Fruit fly (Drosophila melanogaster): ENCODE results near the gene CG6972.

Gene CG6972

DNA sequence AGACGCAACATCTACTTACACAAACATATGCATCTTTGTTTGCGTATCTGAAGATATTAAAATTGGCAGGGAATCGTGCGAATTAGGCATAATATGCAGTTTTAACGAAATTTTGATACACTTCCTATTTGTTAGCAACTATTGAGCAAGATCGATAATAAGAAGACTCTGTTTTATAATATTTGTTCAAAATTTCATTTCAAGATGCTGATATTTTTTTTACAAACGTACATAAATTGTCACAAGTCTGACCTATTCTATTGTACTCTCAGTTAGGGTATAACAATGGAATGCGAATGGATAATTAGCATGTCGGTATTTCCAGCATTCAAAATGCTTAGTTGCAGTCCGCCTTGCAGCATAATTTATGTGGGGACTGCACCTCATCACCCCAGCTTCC, 26.1 kb downstream of the CG6972 start:
- TF ChIP-seq CG3919 (GFP tag; optimal IDR thresholded peaks at IDR 0.05) (no peak), Hr4 (GFP tag; optimal IDR thresholded peaks at IDR 0.05) (peak; percentile 67), OdsH (GFP tag; optimal IDR thresholded peaks at IDR 0.05) (no peak), Ets96B (tag; optimal IDR thresholded peaks at IDR 0.05) (no peak), Smox (GFP tag; optimal IDR thresholded peaks at IDR 0.05) (no peak), dsx (GFP tag; optimal IDR thresholded peaks at IDR 0.05; ENCODE audit: poor library complexity, severe bottlenecking) (no peak), esn (GFP tag; optimal IDR thresholded peaks at IDR 0.05) (peak; percentile 41), CG11762 (GFP tag; optimal IDR thresholded peaks at IDR 0.05; ENCODE audit: insufficient read depth) (no peak), CG34406 (GFP tag; optimal IDR thresholded peaks at IDR 0.05) (no peak), CG6854 (GFP tag; optimal IDR thresholded peaks at IDR 0.05) (no peak), Sox14 (GFP tag; optimal IDR thresholded peaks at IDR 0.05) (no peak), dac (GFP tag; optimal IDR thresholded peaks at IDR 0.05) (no peak), acj6 (GFP tag; optimal IDR thresholded peaks at IDR 0.05) (no peak), ss (GFP tag; optimal IDR thresholded peaks at IDR 0.05) (no peak), CG8632 (GFP tag; optimal IDR thresholded peaks at IDR 0.05) (no peak), CG16779 (tag; optimal IDR thresholded peaks at IDR 0.05) (no peak), CG32006 (GFP tag; optimal IDR thresholded peaks at IDR 0.05) (peak; percentile 72), eg (GFP tag; IDR thresholded peaks at IDR 0.05) (peak; percentile 87), CG4318 (GFP tag; optimal IDR thresholded peaks at IDR 0.05) (peak; percentile 13), Hr38 (GFP tag; optimal IDR thresholded peaks at IDR 0.05) (no peak), CG8319 (GFP tag; optimal IDR thresholded peaks at IDR 0.05) (peak; percentile 32), Gug (GFP tag; IDR thresholded peaks at IDR 0.05) (peak; percentile 54), fkh (GFP tag; optimal IDR thresholded peaks at IDR 0.05) (no peak), CG7368 (GFP tag; optimal IDR thresholded peaks at IDR 0.05) (no peak), net (GFP tag; optimal IDR thresholded peaks at IDR 0.05) (no peak), fd85E (GFP tag; optimal IDR thresholded peaks at IDR 0.05) (no peak), pdm3 (GFP tag; optimal IDR thresholded peaks at IDR 0.05) (no peak), Eip93F (GFP tag; optimal IDR thresholded peaks at IDR 0.05) (no peak), CG31627 (GFP tag; optimal IDR thresholded peaks at IDR 0.05) (peak; percentile 48), CG6808 (GFP tag; optimal IDR thresholded peaks at IDR 0.05) (no peak), CG8119 (GFP tag; IDR thresholded peaks at IDR 0.05) (no peak), CG3032 (tag; optimal IDR thresholded peaks at IDR 0.05) (no peak), spab (GFP tag; optimal IDR thresholded peaks at IDR 0.05) (no peak), Eip75B (GFP tag; optimal IDR thresholded peaks at IDR 0.05) (no peak), CG10631 (GFP tag; optimal IDR thresholded peaks at IDR 0.05) (peak; percentile 9), Eip78C (GFP tag) (no peak), Sox102F (GFP tag; optimal IDR thresholded peaks at IDR 0.05) (no peak), CG6792 (GFP tag; optimal IDR thresholded peaks at IDR 0.05) (peak; percentile 16), Sox15 (GFP tag; optimal IDR thresholded peaks at IDR 0.05) (no peak), vri (GFP tag; optimal IDR thresholded peaks at IDR 0.05) (peak; percentile 7), achi (GFP tag; optimal IDR thresholded peaks at IDR 0.05) (no peak), CG15336 (GFP tag; IDR thresholded peaks at IDR 0.05) (peak; percentile 80), CG6276 (GFP tag; optimal IDR thresholded peaks at IDR 0.05) (no peak), salr (GFP tag; optimal IDR thresholded peaks at IDR 0.05) (no peak), CG11294 (GFP tag; IDR thresholded peaks at IDR 0.05) (peak; percentile 41; the same call in 1 of the 2 replicates), svp (GFP tag) (peak; percentile 56), lz (GFP tag; optimal IDR thresholded peaks at IDR 0.05) (peak; percentile 16), CG9139 (GFP tag; optimal IDR thresholded peaks at IDR 0.05) (no peak)

All from whole organism, prepupa.